Worm (Caenorhabditis elegans): Measurements from ENCODE around the gene nhr-96.

DNA sequence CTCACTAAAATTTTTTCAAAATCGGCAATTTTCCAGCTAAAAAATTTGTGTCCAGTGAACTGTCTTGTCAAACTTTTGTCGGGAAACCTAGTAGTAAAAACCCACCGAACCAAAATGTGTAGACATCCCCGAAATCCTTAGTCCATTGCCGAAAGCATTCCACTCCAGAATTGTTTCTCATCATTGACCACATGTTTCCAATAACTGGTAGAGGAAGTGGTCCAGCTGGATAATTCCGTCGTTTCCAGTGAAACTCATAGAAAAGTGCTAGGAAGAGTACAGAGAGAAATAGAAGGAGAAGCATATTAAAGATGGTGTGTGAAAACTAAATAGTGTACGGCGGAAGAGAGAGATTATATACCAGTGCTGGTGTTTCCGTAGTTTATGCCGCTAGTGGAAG, 29.2 kb upstream of the nhr-96 start, which contains the start of gene cyp-33C12:
- TF ChIP-seq snpc-4 (tag; optimal IDR thresholded peaks at IDR 0.05) (no peak), ceh-82 (tag; optimal IDR thresholded peaks at IDR 0.05) (no peak), ztf-11 (tag; optimal IDR thresholded peaks at IDR 0.05) (no peak), nhr-11 (tag; optimal IDR thresholded peaks at IDR 0.05) (no peak), unc-62 (GFP tag; optimal IDR thresholded peaks at IDR 0.05) (no peak), elt-3 (tag; optimal IDR thresholded peaks at IDR 0.05) (no peak), fkh-10 (GFP tag; optimal IDR thresholded peaks at IDR 0.05) (no peak), ZK546.5 (tag; optimal IDR thresholded peaks at IDR 0.05) (no peak)

Data from whole organism, L3 larva.